Fruit fly (Drosophila melanogaster): ENCODE results near the gene Ilp8.

DNA sequence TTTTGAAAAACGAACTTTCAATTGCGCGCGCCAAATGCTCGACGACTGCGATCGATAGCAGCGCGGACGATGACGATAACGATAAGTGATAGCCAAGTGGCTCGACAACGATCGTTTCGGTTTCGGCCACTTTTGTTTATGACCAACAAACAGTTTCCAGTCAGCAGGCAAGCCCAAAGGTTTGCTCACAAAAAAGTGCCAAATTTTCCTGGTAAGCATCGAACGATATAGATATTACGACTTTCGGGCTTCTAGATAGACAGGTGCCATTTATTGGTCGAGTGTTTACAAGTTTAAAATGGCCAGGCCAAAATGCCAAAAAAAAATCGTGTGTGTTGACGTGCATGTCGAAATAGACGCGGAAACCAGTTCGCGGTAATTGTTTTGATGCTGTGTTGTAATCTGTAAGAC is 23.6 kb upstream of the Ilp8 start, which contains the start of gene CG7724:
- TF ChIP-seq tna (GFP tag; IDR thresholded peaks at IDR 0.05; ENCODE audit: partially characterized antibody): peak; percentile 94
- no peak for TF ChIP-seq Mes4 (GFP tag; optimal IDR thresholded peaks at IDR 0.05)
- no peak for TF ChIP-seq CG3726 (GFP tag; IDR thresholded peaks at IDR 0.05)
- TF ChIP-seq CG34376 (GFP tag; optimal IDR thresholded peaks at IDR 0.05): no peak
- TF ChIP-seq Antp (GFP tag; optimal IDR thresholded peaks at IDR 0.05): no peak
- no peak for TF ChIP-seq Hr39 (optimal IDR thresholded peaks at IDR 0.05)
- peak; percentile 67 for TF ChIP-seq CG16813 (GFP tag; IDR thresholded peaks at IDR 0.05; ENCODE audit: partially characterized antibody)
- no peak for TF ChIP-seq eve (GFP tag; optimal IDR thresholded peaks at IDR 0.05)
- TF ChIP-seq CG34224 (GFP tag; IDR thresholded peaks at IDR 0.05; ENCODE audit: partially characterized antibody): peak; percentile 90
- no peak for TF ChIP-seq CG6683 (GFP tag; optimal IDR thresholded peaks at IDR 0.05)
